Fruit fly (Drosophila melanogaster) whole organism, embryonic: Measurements from ENCODE around the gene CG3984.

Source experiments
- Ada2b ChIP-seq: fragments of 200-800 bp; sonication (Bioruptor generic); IDR thresholded peaks from 2 replicates; pipeline ENCODE4 v1.3.6; 2022; ENCODE audit warnings: missing biosample characterization, missing genetic modification characterization
- B-H2 ChIP-seq: fragments of 200-800 bp; sonication (Bioruptor generic); optimal IDR thresholded peaks from 2 replicates; lab custom pipeline; 2018; ENCODE audit warnings: missing biosample characterization, mild to moderate bottlenecking, missing genetic modification characterization
- Bdp1 ChIP-seq: fragments of 200-800 bp; sonication (Bioruptor generic); optimal IDR thresholded peaks from 3 replicates; lab custom pipeline; 2016; ENCODE audit warnings: missing biosample characterization, missing genetic modification characterization
- CG10267 ChIP-seq: fragments of 200-800 bp; sonication (Bioruptor generic); optimal IDR thresholded peaks from 2 replicates; lab custom pipeline; 2018; ENCODE audit warnings: missing biosample characterization, mild to moderate bottlenecking, missing genetic modification characterization, moderate library complexity
- CG10274 ChIP-seq: fragments of 200-800 bp; sonication (Bioruptor generic); optimal IDR thresholded peaks from 3 replicates; lab custom pipeline; 2017; ENCODE audit warnings: missing biosample characterization, mild to moderate bottlenecking, missing genetic modification characterization
- CG10543 ChIP-seq: fragments of 200-800 bp; sonication (Bioruptor generic); optimal IDR thresholded peaks from 3 replicates; lab custom pipeline; 2017; ENCODE audit warnings: missing biosample characterization, mild to moderate bottlenecking, missing genetic modification characterization, moderate library complexity
- CG10565 ChIP-seq: fragments of 200-800 bp; sonication (Bioruptor generic); optimal IDR thresholded peaks from 3 replicates; lab custom pipeline; 2016; ENCODE audit warnings: missing biosample characterization, mild to moderate bottlenecking, missing genetic modification characterization
- CG12155 ChIP-seq: fragments of 200-800 bp; sonication (Bioruptor generic); optimal IDR thresholded peaks from 3 replicates; lab custom pipeline; 2016; ENCODE audit warnings: missing biosample characterization, missing genetic modification characterization
- CG1233 ChIP-seq: fragments of 200-800 bp; sonication (Bioruptor generic); optimal IDR thresholded peaks from 4 replicates; lab custom pipeline; 2018; ENCODE audit warnings: missing biosample characterization, mild to moderate bottlenecking, missing genetic modification characterization
- CG12744 ChIP-seq: fragments of 200-800 bp; sonication (Bioruptor generic); optimal IDR thresholded peaks from 2 replicates; lab custom pipeline; 2016; ENCODE audit warnings: missing biosample characterization, missing genetic modification characterization
- CG15073 ChIP-seq: fragments of 200-800 bp; sonication (Bioruptor generic); optimal IDR thresholded peaks from 2 replicates; lab custom pipeline; 2016; ENCODE audit warnings: missing biosample characterization, missing genetic modification characterization
- CG15696 ChIP-seq: fragments of 200-800 bp; sonication (Bioruptor generic); optimal IDR thresholded peaks from 2 replicates; lab custom pipeline; 2019; ENCODE audit warnings: missing biosample characterization, mild to moderate bottlenecking, missing genetic modification characterization, moderate library complexity
- CG17612 ChIP-seq: fragments of 200-800 bp; sonication (Bioruptor generic); IDR thresholded peaks from 2 replicates; pipeline ENCODE4 v1.3.6; 2022; ENCODE audit warnings: missing biosample characterization, missing genetic modification characterization
- CG17912 ChIP-seq: fragments of 200-800 bp; sonication (Bioruptor generic); optimal IDR thresholded peaks from 2 replicates; lab custom pipeline; 2018; ENCODE audit warnings: missing biosample characterization, mild to moderate bottlenecking, missing genetic modification characterization
- CG2116 ChIP-seq: fragments of 200-800 bp; sonication (Bioruptor generic); optimal IDR thresholded peaks from 3 replicates; lab custom pipeline; 2018; ENCODE audit warnings: missing biosample characterization, mild to moderate bottlenecking, missing genetic modification characterization
- CG2129 ChIP-seq: fragments of 200-800 bp; sonication (Bioruptor generic); IDR thresholded peaks from 2 replicates; pipeline ENCODE4 v1.3.6; 2022; ENCODE audit warnings: missing biosample characterization, missing genetic modification characterization; ENCODE audit not compliant: partially characterized antibody
- CG3407 ChIP-seq: fragments of 200-800 bp; sonication (Bioruptor generic); optimal IDR thresholded peaks from 2 replicates; lab custom pipeline; 2018; ENCODE audit warnings: missing biosample characterization, mild to moderate bottlenecking, missing genetic modification characterization
- CG43689 ChIP-seq: fragments of 200-800 bp; sonication (Bioruptor generic); IDR thresholded peaks from 2 replicates; pipeline ENCODE4 v1.3.6; 2022; ENCODE audit warnings: missing biosample characterization, missing genetic modification characterization
- CG4424 ChIP-seq: fragments of 200-800 bp; sonication (Bioruptor generic); optimal IDR thresholded peaks from 3 replicates; lab custom pipeline; 2016; ENCODE audit warnings: missing biosample characterization, missing genetic modification characterization
- CG4854 ChIP-seq: fragments of 200-800 bp; sonication (Bioruptor generic); optimal IDR thresholded peaks from 2 replicates; lab custom pipeline; 2016; ENCODE audit warnings: missing biosample characterization, missing genetic modification characterization, inconsistent platforms
- CG6854 ChIP-seq: fragments of 200-800 bp; sonication (Bioruptor generic); optimal IDR thresholded peaks from 3 replicates; lab custom pipeline; 2017; ENCODE audit warnings: missing biosample characterization, mild to moderate bottlenecking, missing genetic modification characterization
- CG8281 ChIP-seq: fragments of 200-800 bp; sonication (Bioruptor generic); optimal IDR thresholded peaks from 2 replicates; lab custom pipeline; 2018; ENCODE audit warnings: missing biosample characterization, mild to moderate bottlenecking, missing genetic modification characterization, moderate library complexity
- CTCF ChIP-seq: fragments of 200-800 bp; sonication (Bioruptor generic); optimal IDR thresholded peaks from 2 replicates; lab custom pipeline; 2017; ENCODE audit warnings: missing biosample characterization, mild to moderate bottlenecking, missing genetic modification characterization, moderate library complexity
- Deaf1 ChIP-seq: fragments of 200-800 bp; optimal IDR thresholded peaks from 3 replicates; lab custom pipeline; 2019; ENCODE audit warnings: missing biosample characterization, mild to moderate bottlenecking, missing genetic modification characterization, moderate library complexity
- Doc3 ChIP-seq: fragments of 200-800 bp; sonication (Bioruptor generic); IDR thresholded peaks from 3 replicates; pipeline ENCODE4 v1.3.6; 2022; ENCODE audit warnings: missing biosample characterization, missing genetic modification characterization; ENCODE audit not compliant: partially characterized antibody
- Elba2 ChIP-seq: fragments of 200-800 bp; sonication (Bioruptor generic); optimal IDR thresholded peaks from 3 replicates; lab custom pipeline; 2016; ENCODE audit warnings: missing biosample characterization, missing genetic modification characterization
- Hr51 ChIP-seq, 2 experiments: fragments of 200-800 bp; sonication (Bioruptor generic); optimal IDR thresholded peaks; 2 replicates in 1 of 2; 3 replicates in 1 of 2; lab custom pipeline; 2016 to 2018; ENCODE audit warnings: missing biosample characterization in 2 of 2, missing genetic modification characterization in 2 of 2, mild to moderate bottlenecking in 1 of 2, moderate library complexity in 1 of 2
- MTF-1 ChIP-seq: fragments of 200-800 bp; sonication (Bioruptor generic); optimal IDR thresholded peaks from 2 replicates; lab custom pipeline; 2018; ENCODE audit warnings: missing biosample characterization, mild to moderate bottlenecking, missing genetic modification characterization, borderline replicate concordance
- NC2α ChIP-seq: fragments of 200-800 bp; sonication (Bioruptor generic); optimal IDR thresholded peaks from 2 replicates; lab custom pipeline; 2016; ENCODE audit warnings: missing biosample characterization, missing genetic modification characterization
- NfI ChIP-seq: fragments of 200-800 bp; sonication (Bioruptor generic); optimal IDR thresholded peaks from 3 replicates; lab custom pipeline; 2018; ENCODE audit warnings: missing biosample characterization, mild to moderate bottlenecking, missing genetic modification characterization, moderate library complexity
- Tbp ChIP-seq: fragments of >200 bp; optimal IDR thresholded peaks from 2 replicates; lab custom pipeline; 2018; ENCODE audit warnings: missing biosample characterization, missing genetic modification characterization
- Usf ChIP-seq: fragments of 200-800 bp; sonication (Bioruptor generic); optimal IDR thresholded peaks from 2 replicates; lab custom pipeline; 2017; ENCODE audit warnings: missing genotype, missing biosample characterization, missing genetic modification characterization
- Vsx1 ChIP-seq: fragments of 200-800 bp; sonication (Bioruptor generic); optimal IDR thresholded peaks from 2 replicates; lab custom pipeline; 2017; ENCODE audit warnings: missing biosample characterization, mild to moderate bottlenecking, missing genetic modification characterization, missing genetic modification reagents
- al ChIP-seq: fragments of 200-800 bp; sonication (Bioruptor generic); IDR thresholded peaks from 2 replicates; pipeline ENCODE4 v1.3.6; 2022; ENCODE audit warnings: missing biosample characterization, missing genetic modification characterization
- cad ChIP-seq: fragments of >200 bp; optimal IDR thresholded peaks from 2 replicates; lab custom pipeline; 2017; ENCODE audit warnings: missing biosample characterization, missing genetic modification characterization
- ci ChIP-seq: fragments of 200-800 bp; sonication (Bioruptor generic); IDR thresholded peaks from 3 replicates; pipeline ENCODE4 v1.3.6; 2022; ENCODE audit warnings: missing biosample characterization, missing genetic modification characterization
- dimm ChIP-seq: fragments of 200-800 bp; sonication (Bioruptor generic); IDR thresholded peaks from 2 replicates; pipeline ENCODE4 v1.3.6; 2022; ENCODE audit warnings: missing biosample characterization, missing genetic modification characterization
- dmrt11E ChIP-seq: fragments of 200-800 bp; sonication (Bioruptor generic); optimal IDR thresholded peaks from 3 replicates; lab custom pipeline; 2018; ENCODE audit warnings: missing biosample characterization, mild to moderate bottlenecking, missing genetic modification characterization, moderate library complexity
- exex ChIP-seq: fragments of 200-800 bp; sonication (Bioruptor generic); optimal IDR thresholded peaks from 4 replicates; lab custom pipeline; 2018; ENCODE audit warnings: missing biosample characterization, mild to moderate bottlenecking, missing genetic modification characterization, moderate library complexity
- fd64A ChIP-seq: fragments of 200-800 bp; sonication (Bioruptor generic); optimal IDR thresholded peaks from 3 replicates; lab custom pipeline; 2018; ENCODE audit warnings: missing biosample characterization, mild to moderate bottlenecking, missing genetic modification characterization
- ftz-f1 ChIP-seq: fragments of 200-800 bp; sonication (Bioruptor generic); optimal IDR thresholded peaks from 2 replicates; lab custom pipeline; 2016; ENCODE audit warnings: missing biosample characterization, missing genetic modification characterization
- gcm ChIP-seq: fragments of 200-800 bp; sonication (Bioruptor generic); optimal IDR thresholded peaks from 2 replicates; lab custom pipeline; 2019; ENCODE audit warnings: missing biosample characterization, mild to moderate bottlenecking, missing genetic modification characterization, moderate library complexity
- gsb ChIP-seq: fragments of 200-800 bp; sonication (Bioruptor generic); IDR thresholded peaks from 2 replicates; pipeline ENCODE4 v1.3.6; 2022; ENCODE audit warnings: missing biosample characterization, missing genetic modification characterization
- hth ChIP-seq: fragments of >200 bp; optimal IDR thresholded peaks from 2 replicates; lab custom pipeline; 2017; ENCODE audit warnings: inconsistent platforms
- ind ChIP-seq: fragments of 200-800 bp; sonication (Bioruptor generic); optimal IDR thresholded peaks from 3 replicates; lab custom pipeline; 2016; ENCODE audit warnings: missing biosample characterization, missing genetic modification characterization
- kay ChIP-seq: fragments of 200-800 bp; sonication (Bioruptor generic); optimal IDR thresholded peaks from 2 replicates; lab custom pipeline; 2016; ENCODE audit warnings: missing biosample characterization, missing genetic modification characterization
- nom ChIP-seq: fragments of 200-800 bp; sonication (Bioruptor generic); optimal IDR thresholded peaks from 2 replicates; lab custom pipeline; 2017; ENCODE audit warnings: missing biosample characterization, missing genetic modification characterization, mild to moderate bottlenecking, moderate library complexity, missing genetic modification reagents
- schlank ChIP-seq: fragments of 200-800 bp; sonication (Bioruptor generic); optimal IDR thresholded peaks from 2 replicates; lab custom pipeline; 2018; ENCODE audit warnings: missing biosample characterization, mild to moderate bottlenecking, missing genetic modification characterization
- sim ChIP-seq: fragments of 200-800 bp; sonication (Bioruptor generic); IDR thresholded peaks from 2 replicates; pipeline ENCODE4 v1.3.6; 2022; ENCODE audit warnings: missing biosample characterization, missing genetic modification characterization
- sr ChIP-seq: fragments of 200-800 bp; sonication (Bioruptor generic); IDR thresholded peaks from 3 replicates; pipeline ENCODE4 v1.3.6; 2022; ENCODE audit warnings: missing biosample characterization, missing genetic modification characterization
- trh ChIP-seq: fragments of 200-800 bp; sonication (Bioruptor generic); optimal IDR thresholded peaks from 2 replicates; lab custom pipeline; 2016; ENCODE audit warnings: missing biosample characterization, missing genetic modification characterization
- unc-4 ChIP-seq: fragments of 200-800 bp; sonication (Bioruptor generic); IDR thresholded peaks from 2 replicates; pipeline ENCODE4 v1.3.6; 2022; ENCODE audit warnings: missing biosample characterization, missing genetic modification characterization; ENCODE audit not compliant: partially characterized antibody
- wor ChIP-seq: fragments of 200-800 bp; sonication (Bioruptor generic); IDR thresholded peaks from 2 replicates; pipeline ENCODE4 v1.3.6; 2022; ENCODE audit warnings: missing biosample characterization, missing genetic modification characterization

CG3984 gene

dm6 chr3R:15092351-15092750 lies 44.6 kb upstream of the CG3984 start (continued):
- TF ChIP-seq Usf (GFP tag; lab: Kevin White, UChicago), result no peak
- no peak for TF ChIP-seq CG6854 (GFP tag; lab: Kevin White, UChicago)
- TF ChIP-seq ci (GFP tag; lab: Robert Waterston, UW), result no peak; the same call in 2 of the 3 replicates
- no peak for TF ChIP-seq B-H2 (GFP tag; lab: Kevin White, UChicago)
- no peak for TF ChIP-seq CG10267
- no peak for TF ChIP-seq CG17912 (GFP tag; lab: Kevin White, UChicago)
- no peak for TF ChIP-seq NC2α (GFP tag; lab: Kevin White, UChicago)
- TF ChIP-seq nom (GFP tag; lab: Kevin White, UChicago), result peak; percentile 51
- no peak for TF ChIP-seq MTF-1
- TF ChIP-seq Tbp, result no peak
- TF ChIP-seq CG15073 (GFP tag; lab: Kevin White, UChicago), result no peak
- TF ChIP-seq gcm (GFP tag; lab: Kevin White, UChicago), result no peak
- TF ChIP-seq Vsx1, result no peak
- TF ChIP-seq trh (GFP tag; lab: Kevin White, UChicago), result no peak
- no peak for TF ChIP-seq CG17612 (GFP tag; lab: Robert Waterston, UW)
- TF ChIP-seq gsb (GFP tag; lab: Robert Waterston, UW), result no peak
- TF ChIP-seq CTCF (GFP tag; lab: Kevin White, UChicago), result no peak
- TF ChIP-seq dmrt11E (tag; lab: Kevin White, UChicago), result peak; percentile 9
- TF ChIP-seq hth (lab: Kevin White, UChicago), result no peak
- no peak for TF ChIP-seq cad (GFP tag; lab: Kevin White, UChicago)
- no peak for TF ChIP-seq CG4854 (GFP tag; lab: Kevin White, UChicago)
- no peak for TF ChIP-seq CG2116 (GFP tag; lab: Kevin White, UChicago)
- no peak for TF ChIP-seq CG1233 (GFP tag; lab: Kevin White, UChicago)
- no peak for TF ChIP-seq kay (GFP tag; lab: Kevin White, UChicago)
- no peak for TF ChIP-seq al (GFP tag; lab: Robert Waterston, UW)
- TF ChIP-seq CG2129 (GFP tag; lab: Robert Waterston, UW), result no peak
- TF ChIP-seq Ada2b (GFP tag; lab: Robert Waterston, UW), result no peak
- TF ChIP-seq sr, result no peak
- TF ChIP-seq CG10565 (GFP tag; lab: Kevin White, UChicago), result no peak
- TF ChIP-seq fd64A (GFP tag; lab: Kevin White, UChicago), result no peak
- no peak for TF ChIP-seq ftz-f1 (GFP tag; lab: Kevin White, UChicago)
- TF ChIP-seq exex (tag; lab: Kevin White, UChicago), result no peak
- TF ChIP-seq CG43689 (GFP tag; lab: Robert Waterston, UW), result no peak
- TF ChIP-seq schlank (tag; lab: Kevin White, UChicago), result no peak
- no peak for TF ChIP-seq ind
- TF ChIP-seq CG10543 (GFP tag; lab: Kevin White, UChicago), result no peak
- no peak for TF ChIP-seq CG12155 (GFP tag; lab: Kevin White, UChicago)
- no peak for TF ChIP-seq NfI (GFP tag; lab: Kevin White, UChicago)
- no peak for TF ChIP-seq Bdp1
- TF ChIP-seq wor (GFP tag; lab: Robert Waterston, UW), result no peak
- no peak for TF ChIP-seq sim
- TF ChIP-seq CG4424 (GFP tag; lab: Kevin White, UChicago), result no peak
- TF ChIP-seq CG15696 (tag; lab: Kevin White, UChicago), result no peak
- TF ChIP-seq CG3407, result no peak
- no peak for TF ChIP-seq Doc3 (GFP tag; lab: Robert Waterston, UW)
- TF ChIP-seq unc-4 (GFP tag; lab: Robert Waterston, UW), result no peak
- TF ChIP-seq CG12744, result no peak
- TF ChIP-seq Deaf1 (tag; lab: Kevin White, UChicago), result no peak
- no peak for TF ChIP-seq CG8281 (tag; lab: Kevin White, UChicago)
- TF ChIP-seq Hr51 (GFP tag; optimal IDR thresholded peaks at IDR 0.05; lab: Kevin White, UChicago), result no peak
- no peak for TF ChIP-seq Elba2 (GFP tag; lab: Kevin White, UChicago)
- TF ChIP-seq dimm (GFP tag; lab: Robert Waterston, UW), result no peak
- TF ChIP-seq CG10274 (GFP tag; lab: Kevin White, UChicago), result no peak
